Fruit fly (Drosophila melanogaster): ENCODE data around the gene CG2162.

The CG2162 gene

dm6 chr3L:3034779-3035643 lies at the start of gene CG2162 (continued):
- TF ChIP-seq CG6854 (GFP tag; optimal IDR thresholded peaks at IDR 0.05) (no peak), D (optimal IDR thresholded peaks at IDR 0.05) (no peak), D (GFP tag; optimal IDR thresholded peaks at IDR 0.05) (no peak), CG17829 (tag; optimal IDR thresholded peaks at IDR 0.05) (no peak), CG31388 (GFP tag; optimal IDR thresholded peaks at IDR 0.05) (no peak), CG12104 (GFP tag; optimal IDR thresholded peaks at IDR 0.05) (no peak), dimm (GFP tag; IDR thresholded peaks at IDR 0.05) (no peak), CG11696 (GFP tag; IDR thresholded peaks at IDR 0.05) (no peak), ttk (GFP tag; IDR thresholded peaks at IDR 0.05) (no peak), row (GFP tag; IDR thresholded peaks at IDR 0.05) (no peak), HmgD (GFP tag; optimal IDR thresholded peaks at IDR 0.05) (no peak), Elba2 (GFP tag; optimal IDR thresholded peaks at IDR 0.05) (no peak), D19A (tag; optimal IDR thresholded peaks at IDR 0.05) (no peak), inv (GFP tag; IDR thresholded peaks at IDR 0.05; ENCODE audit: partially characterized antibody) (no peak), cas (GFP tag; IDR thresholded peaks at IDR 0.05) (no peak), CG10321 (GFP tag; IDR thresholded peaks at IDR 0.05) (no peak), ase (GFP tag; IDR thresholded peaks at IDR 0.05) (no peak), CG10543 (GFP tag; optimal IDR thresholded peaks at IDR 0.05) (peak; percentile 4), kni (GFP tag; optimal IDR thresholded peaks at IDR 0.05) (peak; percentile 36), nmo (GFP tag; optimal IDR thresholded peaks at IDR 0.05) (peak; percentile 0), BtbVII (GFP tag; optimal IDR thresholded peaks at IDR 0.05) (no peak), Scr (GFP tag; IDR thresholded peaks at IDR 0.05; ENCODE audit: partially characterized antibody) (no peak), gsb (GFP tag; IDR thresholded peaks at IDR 0.05) (no peak), usp (GFP tag; optimal IDR thresholded peaks at IDR 0.05) (no peak), gt (GFP tag; IDR thresholded peaks at IDR 0.05) (no peak), da (GFP tag; optimal IDR thresholded peaks at IDR 0.05) (no peak), CG3838 (GFP tag; optimal IDR thresholded peaks at IDR 0.05) (no peak), Xbp1 (GFP tag; optimal IDR thresholded peaks at IDR 0.05) (no peak), CG13894 (tag; optimal IDR thresholded peaks at IDR 0.05) (peak; percentile 27), pb (GFP tag; optimal IDR thresholded peaks at IDR 0.05) (no peak), CG9727 (GFP tag; optimal IDR thresholded peaks at IDR 0.05) (no peak), CG8944 (GFP tag; optimal IDR thresholded peaks at IDR 0.05) (no peak), MTF-1 (GFP tag; optimal IDR thresholded peaks at IDR 0.05; ENCODE audit: borderline replicate concordance) (no peak), tin (GFP tag; optimal IDR thresholded peaks at IDR 0.05) (no peak), CG11504 (tag; optimal IDR thresholded peaks at IDR 0.05) (peak; percentile 6), aop (GFP tag; IDR thresholded peaks at IDR 0.05) (no peak), luna (GFP tag; optimal IDR thresholded peaks at IDR 0.05) (no peak), Ptx1 (GFP tag; IDR thresholded peaks at IDR 0.05) (no peak), CG4424 (GFP tag; optimal IDR thresholded peaks at IDR 0.05) (no peak), Doc3 (GFP tag; IDR thresholded peaks at IDR 0.05; ENCODE audit: partially characterized antibody) (no peak), CG9932 (GFP tag; IDR thresholded peaks at IDR 0.05) (no peak), CG8478 (optimal IDR thresholded peaks at IDR 0.05) (peak; percentile 89), CG9817 (tag; optimal IDR thresholded peaks at IDR 0.05) (no peak), wdn (GFP tag; IDR thresholded peaks at IDR 0.05) (no peak), C15 (GFP tag; IDR thresholded peaks at IDR 0.05) (no peak), CG1024 (GFP tag; IDR thresholded peaks at IDR 0.05) (no peak), dpn (GFP tag; optimal IDR thresholded peaks at IDR 0.05) (no peak), Deaf1 (tag; optimal IDR thresholded peaks at IDR 0.05) (peak; percentile 80), Side (GFP tag; optimal IDR thresholded peaks at IDR 0.05) (no peak), bab2 (GFP tag; optimal IDR thresholded peaks at IDR 0.05) (no peak), stc (GFP tag; IDR thresholded peaks at IDR 0.05) (no peak), Oaz (GFP tag; IDR thresholded peaks at IDR 0.05) (no peak)
